Worm (Caenorhabditis elegans): ENCODE data around the gene C18H9.5.

DNA sequence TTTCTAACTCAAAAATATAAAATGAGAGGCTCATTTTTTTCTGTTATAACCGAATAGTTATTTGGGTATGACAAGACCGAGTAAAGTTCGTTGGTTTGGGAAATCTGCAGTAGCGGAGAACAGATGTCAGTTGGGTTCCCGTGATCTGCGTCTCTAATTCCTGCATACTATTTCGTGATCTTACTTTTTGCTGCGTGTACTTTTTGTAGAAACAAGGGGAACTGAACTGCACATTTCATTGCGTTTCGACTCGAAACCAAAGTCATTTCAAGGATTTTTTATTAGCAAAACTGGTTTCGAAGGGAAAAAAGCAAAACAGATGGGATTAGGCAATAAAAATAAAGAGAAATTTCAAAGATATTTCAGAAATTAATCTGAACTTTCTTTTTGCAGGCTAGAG, 48.5 kb downstream of the C18H9.5 start:
- no peak for TF ChIP-seq ces-1 (GFP tag; optimal IDR thresholded peaks at IDR 0.05)
- no peak for TF ChIP-seq unc-39 (tag; optimal IDR thresholded peaks at IDR 0.05)
- TF ChIP-seq nhr-28 (tag; optimal IDR thresholded peaks at IDR 0.05), result no peak
- TF ChIP-seq pha-4 (tag; optimal IDR thresholded peaks at IDR 0.05), result no peak
- TF ChIP-seq unc-62 (GFP tag; optimal IDR thresholded peaks at IDR 0.05), result no peak
